Worm (Caenorhabditis elegans): ENCODE results near the gene enu-3.1.

enu-3.1 gene

DNA sequence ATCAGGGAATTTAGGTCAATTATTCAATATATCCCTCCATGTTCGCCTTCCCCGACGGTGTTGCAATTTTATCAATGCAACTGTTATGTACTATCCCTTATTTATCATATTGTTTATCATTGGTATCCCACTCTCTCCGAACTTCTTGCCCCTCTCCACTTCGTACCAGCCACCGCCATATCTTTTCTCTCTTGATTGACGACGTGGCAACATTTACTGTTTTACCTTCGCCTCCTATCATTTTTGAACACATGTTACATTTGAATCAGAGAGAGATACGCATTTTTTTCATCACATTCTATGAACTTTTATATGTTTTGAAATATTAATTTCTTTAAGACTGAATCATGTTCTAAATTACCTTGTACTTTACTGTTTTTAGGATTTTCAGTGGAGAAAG lies 50.4 kb downstream of the enu-3.1 start:
- TF ChIP-seq B0310.2 (tag; optimal IDR thresholded peaks at IDR 0.05), result no peak
- no peak for TF ChIP-seq scrt-1 (GFP tag; IDR thresholded peaks at IDR 0.05)
- TF ChIP-seq tra-4 (tag; optimal IDR thresholded peaks at IDR 0.05), result no peak
- TF ChIP-seq flt-1 (GFP tag; IDR thresholded peaks at IDR 0.05), result no peak
- no peak for TF ChIP-seq tbx-37 (GFP tag; conservative IDR thresholded peaks at IDR 0.05)
- TF ChIP-seq ceh-36 (tag; optimal IDR thresholded peaks at IDR 0.05), result no peak
